Worm (Caenorhabditis elegans) whole organism, L3 larva: Measurements from ENCODE around the gene C05D12.1.

ENCODE experiments used
- ZK546.5 ChIP-seq: sonication (generic microtip); optimal IDR thresholded peaks from 2 replicates; lab custom pipeline; 2017; ENCODE audit warnings: missing biosample characterization, missing genetic modification characterization
- aly-2 ChIP-seq: fragments of 150-350 bp; optimal IDR thresholded peaks from 2 replicates; lab custom pipeline; 2014; ENCODE audit warnings: missing biosample characterization, missing genetic modification characterization
- ama-1 ChIP-seq: fragments of 150-350 bp; optimal IDR thresholded peaks from 2 replicates; lab custom pipeline; 2018
- ceh-16 ChIP-seq: sonication (generic microtip); optimal IDR thresholded peaks from 2 replicates; lab custom pipeline; 2017; ENCODE audit warnings: missing biosample characterization, missing genetic modification characterization
- ceh-9 ChIP-seq: sonication (generic microtip); optimal IDR thresholded peaks from 2 replicates; lab custom pipeline; 2018; ENCODE audit warnings: missing biosample characterization, missing genetic modification characterization
- egl-5 ChIP-seq: fragments of 150-350 bp; optimal IDR thresholded peaks from 2 replicates; lab custom pipeline; 2017; ENCODE audit warnings: missing biosample characterization, missing genetic modification reagents, missing genetic modification characterization, inconsistent platforms
- elt-1 ChIP-seq: fragments of 150-350 bp; optimal IDR thresholded peaks from 2 replicates; lab custom pipeline; 2014; ENCODE audit warnings: missing biosample characterization, missing genetic modification characterization
- elt-2 ChIP-seq: sonication (generic microtip); optimal IDR thresholded peaks from 2 replicates; lab custom pipeline; 2016; ENCODE audit warnings: missing genetic modification reagents, mild to moderate bottlenecking, missing genetic modification characterization, missing compliant biosample characterization
- eor-1 ChIP-seq, 2 experiments: fragments of 150-350 bp; optimal IDR thresholded peaks; 2 replicates each; lab custom pipeline; 2014 to 2018; ENCODE audit warnings: missing biosample characterization in 2 of 2, missing genetic modification characterization in 2 of 2
- fkh-10 ChIP-seq: sonication (generic microtip); optimal IDR thresholded peaks from 2 replicates; lab custom pipeline; 2017; ENCODE audit warnings: missing biosample characterization, missing genetic modification reagents, missing genetic modification characterization
- fkh-2 ChIP-seq: fragments of 150-350 bp; optimal IDR thresholded peaks from 2 replicates; lab custom pipeline; 2014; ENCODE audit warnings: missing biosample characterization, missing genetic modification reagents, missing genetic modification characterization
- fos-1 ChIP-seq: fragments of 150-350 bp; optimal IDR thresholded peaks from 2 replicates; lab custom pipeline; 2014; ENCODE audit warnings: missing biosample characterization, missing genetic modification characterization
- jun-1 ChIP-seq: fragments of 150-350 bp; optimal IDR thresholded peaks from 2 replicates; lab custom pipeline; 2014; ENCODE audit warnings: missing biosample characterization, missing genetic modification reagents, missing genetic modification characterization
- lin-15B ChIP-seq: fragments of 150-350 bp; optimal IDR thresholded peaks from 2 replicates; lab custom pipeline; 2014; ENCODE audit warnings: missing biosample characterization, missing genetic modification characterization
- lin-39 ChIP-seq: fragments of 150-350 bp; optimal IDR thresholded peaks from 2 replicates; lab custom pipeline; 2018; ENCODE audit warnings: missing biosample characterization, missing genetic modification reagents, missing genetic modification characterization
- lsy-12 ChIP-seq: sonication (generic microtip); optimal IDR thresholded peaks from 2 replicates; lab custom pipeline; 2016; ENCODE audit warnings: mild to moderate bottlenecking, missing genetic modification characterization, missing compliant biosample characterization
- mdl-1 ChIP-seq: fragments of 150-350 bp; optimal IDR thresholded peaks from 2 replicates; lab custom pipeline; 2014; ENCODE audit warnings: missing biosample characterization, missing genetic modification characterization
- nhr-11 ChIP-seq: fragments of 150-350 bp; optimal IDR thresholded peaks from 2 replicates; lab custom pipeline; 2014; ENCODE audit warnings: missing biosample characterization, missing genetic modification characterization
- nhr-12 ChIP-seq: fragments of 150-350 bp; optimal IDR thresholded peaks from 2 replicates; lab custom pipeline; 2014; ENCODE audit warnings: missing biosample characterization, missing genetic modification characterization
- nhr-237 ChIP-seq: fragments of 150-350 bp; optimal IDR thresholded peaks from 2 replicates; lab custom pipeline; 2014; ENCODE audit warnings: missing biosample characterization, missing genetic modification characterization
- nhr-25 ChIP-seq: sonication (generic microtip); optimal IDR thresholded peaks from 2 replicates; lab custom pipeline; 2017; ENCODE audit warnings: missing biosample characterization, missing genetic modification characterization
- nhr-43 ChIP-seq: sonication (generic microtip); optimal IDR thresholded peaks from 2 replicates; lab custom pipeline; 2016; ENCODE audit warnings: mild to moderate bottlenecking, missing genetic modification characterization, missing compliant biosample characterization; ENCODE audit not compliant: poor library complexity, severe bottlenecking
- nhr-77 ChIP-seq: fragments of 150-350 bp; optimal IDR thresholded peaks from 2 replicates; lab custom pipeline; 2014; ENCODE audit warnings: missing biosample characterization, missing genetic modification characterization
- pha-4 ChIP-seq: fragments of 150-350 bp; optimal IDR thresholded peaks from 2 replicates; lab custom pipeline; 2014; ENCODE audit warnings: missing biosample characterization, missing genetic modification reagents, missing genetic modification characterization
- sea-2 ChIP-seq: fragments of 150-350 bp; sonication (generic microtip); optimal IDR thresholded peaks from 4 replicates; lab custom pipeline; 2014; ENCODE audit warnings: missing biosample characterization, missing genetic modification reagents, missing genetic modification characterization
- skn-1 ChIP-seq: fragments of 150-350 bp; optimal IDR thresholded peaks from 2 replicates; lab custom pipeline; 2014; ENCODE audit warnings: missing biosample characterization, missing genetic modification characterization
- snpc-4 ChIP-seq: fragments of 150-350 bp; optimal IDR thresholded peaks from 2 replicates; lab custom pipeline; 2014; ENCODE audit warnings: missing biosample characterization, missing genetic modification characterization
- tbx-2 ChIP-seq: sonication (generic microtip); optimal IDR thresholded peaks from 2 replicates; lab custom pipeline; 2016; ENCODE audit warnings: mild to moderate bottlenecking, missing genetic modification characterization, missing compliant biosample characterization
- unc-62 ChIP-seq: fragments of 150-350 bp; sonication (generic microtip); optimal IDR thresholded peaks from 4 replicates; lab custom pipeline; 2014; ENCODE audit warnings: missing biosample characterization, missing genetic modification reagents, missing genetic modification characterization
- zag-1 ChIP-seq: fragments of 150-350 bp; optimal IDR thresholded peaks from 2 replicates; lab custom pipeline; 2014; ENCODE audit warnings: missing biosample characterization, missing genetic modification characterization
- ztf-11 ChIP-seq: fragments of 150-350 bp; optimal IDR thresholded peaks from 2 replicates; lab custom pipeline; 2014; ENCODE audit warnings: missing biosample characterization, missing genetic modification characterization
- ztf-4 ChIP-seq: fragments of 150-350 bp; optimal IDR thresholded peaks from 2 replicates; lab custom pipeline; 2014; ENCODE audit warnings: missing biosample characterization, missing genetic modification characterization

The C05D12.1 gene

DNA sequence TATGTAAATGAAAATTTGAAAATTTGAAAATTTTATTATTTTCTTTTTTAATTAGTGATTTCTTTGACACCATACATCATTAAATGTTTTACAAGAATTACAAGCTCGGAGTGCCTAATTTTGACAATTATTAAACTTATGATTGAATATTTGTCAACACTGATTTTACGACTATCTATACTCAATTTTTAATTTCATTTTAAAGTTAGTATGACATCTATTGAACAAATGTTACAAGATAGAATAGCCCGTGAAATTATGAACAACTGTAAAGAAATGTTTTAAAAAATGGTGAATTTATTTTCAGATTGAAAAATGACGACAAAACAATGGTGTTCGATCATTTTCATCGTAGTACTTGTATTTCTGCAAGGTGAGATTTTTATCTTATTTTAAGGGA, 2.4 kb upstream of the C05D12.1 start, which contains the start of gene C05D12.2:
C05D12.2 (plus strand) TSS at position 301 of the 400 bp plus-strand sequence.
- TF ChIP-seq ama-1 (lab: Kevin White, UChicago), result no peak
- TF ChIP-seq snpc-4 (tag; lab: Kevin White, UChicago), result no peak
- no peak for TF ChIP-seq elt-1 (tag; lab: Kevin White, UChicago)
- TF ChIP-seq nhr-12, result no peak
- TF ChIP-seq eor-1 (tag; optimal IDR thresholded peaks at IDR 0.05; lab: Kevin White, UChicago), result no peak
- no peak for TF ChIP-seq nhr-77
- no peak for TF ChIP-seq elt-2 (tag; lab: Kevin White, UChicago)
- no peak for TF ChIP-seq ceh-16
- TF ChIP-seq fkh-10 (GFP tag; lab: Kevin White, UChicago), result no peak
- TF ChIP-seq, all 47 proteins: peak for 0

DNA sequence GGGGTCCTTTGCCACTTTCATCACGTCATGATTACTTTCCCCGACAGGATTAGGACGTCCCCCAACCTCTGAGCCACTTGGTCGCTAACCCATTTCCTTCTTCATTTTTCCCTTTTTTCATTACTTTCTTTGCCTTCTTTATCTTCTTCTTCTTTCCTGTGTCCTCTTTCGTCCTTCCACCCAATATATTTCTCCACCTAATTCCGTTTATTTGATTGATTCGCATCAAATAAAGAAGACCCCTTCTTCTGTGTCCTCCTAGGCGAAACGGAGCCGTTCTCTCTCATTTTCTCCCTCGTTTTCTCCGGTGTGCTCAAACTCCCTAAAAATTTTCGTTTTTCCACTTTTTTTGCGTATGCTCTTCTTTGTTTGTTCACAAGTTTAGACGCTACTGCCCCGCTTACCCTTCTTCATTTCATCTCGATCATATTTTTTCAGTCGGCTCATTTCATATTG, 5.9 kb downstream of the C05D12.1 start, which contains the start of gene C05D12.7:
C05D12.7 (plus strand) TSS at position 406 of the 456 bp plus-strand sequence.
- TF ChIP-seq nhr-237 (tag; lab: Kevin White, UChicago) (no peak), fkh-10 (GFP tag; lab: Kevin White, UChicago) (no peak), lsy-12 (tag; lab: Kevin White, UChicago) (no peak), sea-2 (GFP tag; lab: Kevin White, UChicago) (no peak), ztf-4 (tag; lab: Kevin White, UChicago) (no peak), nhr-77 (no peak), fos-1 (tag; lab: Kevin White, UChicago) (no peak)

DNA sequence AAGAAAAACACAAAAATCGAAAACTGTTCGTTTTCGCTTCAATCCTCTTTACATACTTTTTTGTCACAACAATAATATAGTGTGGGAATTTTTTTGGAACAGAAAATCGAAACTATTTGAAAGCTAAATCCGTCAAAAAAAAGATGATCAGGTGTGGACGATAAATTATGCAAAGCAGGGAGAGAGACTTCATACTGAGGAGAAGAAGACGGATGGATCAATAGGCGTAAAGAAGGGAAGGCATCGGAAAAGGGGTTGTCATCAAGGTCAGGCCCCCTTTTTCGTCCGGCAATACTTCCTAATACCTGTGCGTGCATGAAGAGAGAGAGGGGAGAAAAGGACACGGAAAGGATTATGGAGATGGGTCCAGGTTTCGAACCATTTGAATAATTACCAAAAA, 15.2 kb downstream of the C05D12.1 start:
- TF ChIP-seq ceh-9 (tag; lab: Kevin White, UChicago) (no peak), nhr-43 (tag; lab: Kevin White, UChicago) (no peak), ceh-16 (no peak), nhr-25 (tag; lab: Kevin White, UChicago) (peak; percentile 55), ZK546.5 (tag; lab: Kevin White, UChicago) (no peak), fkh-10 (GFP tag; lab: Kevin White, UChicago) (no peak)

DNA sequence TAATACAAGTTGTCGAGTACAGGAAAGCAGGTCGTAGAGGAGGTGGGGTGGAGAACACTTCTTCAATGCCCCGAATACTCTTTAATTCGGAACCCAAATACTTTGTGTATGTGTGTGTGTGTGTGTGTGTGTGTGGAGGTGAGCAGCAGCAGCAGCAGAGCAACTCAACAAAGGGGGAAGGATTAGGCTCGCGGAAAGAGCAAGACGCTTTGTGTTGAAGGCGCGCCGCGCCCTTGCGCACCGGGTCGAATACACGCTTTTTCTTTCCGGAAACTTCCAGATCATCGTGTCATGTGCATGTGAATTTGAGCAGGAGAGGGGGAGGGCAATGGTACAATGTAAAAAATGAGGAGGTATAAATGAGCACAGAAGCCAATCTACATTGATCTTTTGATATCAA, 16.8 kb downstream of the C05D12.1 start:
- TF ChIP-seq elt-1 (tag; lab: Kevin White, UChicago) (no peak), nhr-77 (no peak), lin-39 (tag; lab: Kevin White, UChicago) (no peak), ZK546.5 (tag; lab: Kevin White, UChicago) (no peak), skn-1 (tag; lab: Kevin White, UChicago) (no peak), unc-62 (GFP tag; lab: Kevin White, UChicago) (no peak), ztf-4 (tag; lab: Kevin White, UChicago) (no peak)

DNA sequence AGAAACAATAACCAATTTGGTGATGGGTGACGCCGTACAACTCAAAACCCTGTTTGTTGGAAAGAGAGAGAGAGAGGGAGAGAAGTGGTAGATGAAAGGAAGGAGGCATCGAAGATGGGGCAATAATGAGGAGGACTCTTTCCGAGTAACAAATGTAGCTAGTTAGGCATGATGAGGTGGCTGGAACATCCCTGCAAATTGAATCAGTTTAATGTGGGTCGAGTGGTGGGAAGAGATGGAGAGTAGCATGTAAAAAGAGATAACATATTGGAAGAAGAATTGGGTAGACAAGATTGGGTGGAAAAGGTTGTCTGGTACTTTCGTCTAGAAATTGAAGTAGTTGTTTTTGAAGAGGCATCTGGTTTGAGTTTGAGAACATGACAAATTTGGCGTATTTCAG, 19.4 kb downstream of the C05D12.1 start:
- TF ChIP-seq tbx-2 (no peak), skn-1 (tag; lab: Kevin White, UChicago) (no peak), ztf-11 (tag; lab: Kevin White, UChicago) (no peak), lin-15B (tag; lab: Kevin White, UChicago) (no peak)

DNA sequence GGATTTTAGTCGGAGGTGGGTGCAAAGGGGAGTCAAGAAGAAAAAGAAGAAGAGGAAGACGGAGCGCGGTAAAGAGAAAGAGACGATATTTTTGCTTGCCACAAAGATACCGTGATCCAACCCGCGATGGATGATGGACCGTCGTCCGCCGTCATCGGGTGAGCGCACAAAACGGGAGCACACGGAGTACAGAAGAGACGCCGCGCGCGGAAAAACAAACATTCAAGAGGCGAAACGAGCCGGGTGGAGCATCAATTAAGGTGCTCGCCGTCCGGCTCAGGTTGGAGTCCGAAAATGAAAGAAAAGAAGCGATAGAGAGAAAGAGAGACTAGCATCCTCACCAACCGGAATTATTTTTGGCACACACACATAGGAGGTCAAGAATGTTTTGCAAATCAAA, 21.8 kb downstream of the C05D12.1 start:
- TF ChIP-seq fkh-10 (GFP tag; lab: Kevin White, UChicago) (no peak), mdl-1 (tag; lab: Kevin White, UChicago) (no peak), ceh-9 (tag; lab: Kevin White, UChicago) (no peak), fkh-2 (tag; lab: Kevin White, UChicago) (no peak), ZK546.5 (tag; lab: Kevin White, UChicago) (no peak), ceh-16 (no peak), ama-1 (lab: Kevin White, UChicago) (no peak), aly-2 (no peak), nhr-12 (no peak), tbx-2 (no peak), jun-1 (tag; lab: Kevin White, UChicago) (no peak), fos-1 (tag; lab: Kevin White, UChicago) (no peak), lin-39 (tag; lab: Kevin White, UChicago) (no peak), nhr-11 (no peak), ztf-4 (tag; lab: Kevin White, UChicago) (no peak)

DNA sequence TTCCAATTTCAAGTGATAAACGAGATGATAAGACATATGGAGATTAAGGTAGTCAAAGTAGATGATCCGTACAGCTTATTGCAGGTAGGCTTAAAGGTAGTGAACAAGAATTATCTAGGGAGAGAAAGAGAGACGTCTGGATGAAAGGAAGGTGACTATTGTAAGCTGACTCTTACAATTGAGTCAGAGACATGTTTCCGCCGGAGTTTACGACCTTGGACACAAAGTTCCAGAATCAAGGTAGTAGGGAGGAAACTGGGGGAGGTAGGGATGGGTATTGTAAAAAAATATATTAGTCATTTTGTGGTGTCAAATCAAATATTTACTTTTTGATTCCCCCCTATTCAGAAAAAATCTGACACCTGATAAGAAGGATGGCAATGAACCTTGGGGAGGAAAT, 23.2 kb downstream of the C05D12.1 start:
- TF ChIP-seq lsy-12 (tag; lab: Kevin White, UChicago) (no peak), egl-5 (no peak), ceh-16 (no peak), ceh-9 (tag; lab: Kevin White, UChicago) (no peak), snpc-4 (tag; lab: Kevin White, UChicago) (no peak), nhr-43 (tag; lab: Kevin White, UChicago) (no peak), eor-1 (tag; optimal IDR thresholded peaks at IDR 0.05; lab: Kevin White, UChicago) (no peak), unc-62 (GFP tag; lab: Kevin White, UChicago) (no peak), elt-2 (tag; lab: Kevin White, UChicago) (no peak), zag-1 (no peak), pha-4 (tag; lab: Kevin White, UChicago) (no peak)
